Fruit fly (Drosophila melanogaster) whole organism, embryonic: Measurements from ENCODE around the gene CG10660.

Experiments
- Aef1 ChIP-seq: fragments of 200-800 bp; sonication (Bioruptor generic); IDR thresholded peaks from 3 replicates; pipeline ENCODE4 v1.3.6; 2022; ENCODE audit warnings: missing biosample characterization, missing genetic modification characterization
- CG11247 ChIP-seq: fragments of 200-800 bp; sonication (Bioruptor generic); IDR thresholded peaks from 2 replicates; pipeline ENCODE4 v1.3.6; 2022; ENCODE audit warnings: missing biosample characterization, missing genetic modification characterization
- CG15073 ChIP-seq: fragments of 200-800 bp; sonication (Bioruptor generic); optimal IDR thresholded peaks from 2 replicates; lab custom pipeline; 2016; ENCODE audit warnings: missing biosample characterization, missing genetic modification characterization
- CG1602 ChIP-seq: fragments of 200-800 bp; sonication (Bioruptor generic); optimal IDR thresholded peaks from 3 replicates; lab custom pipeline; 2016; ENCODE audit warnings: missing biosample characterization, missing genetic modification characterization
- CG1603 ChIP-seq: fragments of 200-800 bp; sonication (Bioruptor generic); optimal IDR thresholded peaks from 2 replicates; lab custom pipeline; 2019; ENCODE audit warnings: missing biosample characterization, mild to moderate bottlenecking, missing genetic modification characterization, moderate library complexity
- CG18619 ChIP-seq: fragments of 200-800 bp; sonication (Bioruptor generic); optimal IDR thresholded peaks from 3 replicates; lab custom pipeline; 2017; ENCODE audit warnings: missing biosample characterization, mild to moderate bottlenecking, missing genetic modification characterization
- CG2202 ChIP-seq: fragments of 200-800 bp; sonication (Bioruptor generic); optimal IDR thresholded peaks from 2 replicates; lab custom pipeline; 2018; ENCODE audit warnings: missing biosample characterization, mild to moderate bottlenecking, missing genetic modification characterization
- CG30020 ChIP-seq: fragments of 200-800 bp; optimal IDR thresholded peaks from 2 replicates; lab custom pipeline; 2019; ENCODE audit warnings: missing biosample characterization, mild to moderate bottlenecking, missing genetic modification characterization, moderate library complexity
- CG3065 ChIP-seq: fragments of 200-800 bp; sonication (Bioruptor generic); optimal IDR thresholded peaks from 2 replicates; lab custom pipeline; 2016; ENCODE audit warnings: missing biosample characterization, missing genetic modification characterization
- CG3995 ChIP-seq: fragments of 200-800 bp; sonication (Bioruptor generic); optimal IDR thresholded peaks from 3 replicates; lab custom pipeline; 2016; ENCODE audit warnings: missing biosample characterization, missing genetic modification characterization
- CG6175 ChIP-seq: fragments of 200-800 bp; sonication (Bioruptor generic); IDR thresholded peaks from 3 replicates; pipeline ENCODE4 v1.3.6; 2022; ENCODE audit warnings: missing biosample characterization, missing genetic modification characterization
- CG8281 ChIP-seq: fragments of 200-800 bp; sonication (Bioruptor generic); optimal IDR thresholded peaks from 2 replicates; lab custom pipeline; 2018; ENCODE audit warnings: missing biosample characterization, mild to moderate bottlenecking, missing genetic modification characterization, moderate library complexity
- CG8944 ChIP-seq: fragments of 200-800 bp; sonication (Bioruptor generic); optimal IDR thresholded peaks from 3 replicates; lab custom pipeline; 2016; ENCODE audit warnings: missing biosample characterization, missing genetic modification characterization
- CG9437 ChIP-seq: fragments of 200-800 bp; sonication (Bioruptor generic); optimal IDR thresholded peaks from 2 replicates; lab custom pipeline; 2018; ENCODE audit warnings: missing biosample characterization, mild to moderate bottlenecking, missing genetic modification characterization
- D ChIP-seq, 2 experiments: fragments of 200-800 bp in 1 of 2; fragments of >200 bp in 1 of 2; sonication (Bioruptor generic) in 1 of 2; optimal IDR thresholded peaks; 2 replicates in 1 of 2; 3 replicates in 1 of 2; lab custom pipeline; 2017; ENCODE audit warnings: mild to moderate bottlenecking in 1 of 2, missing biosample characterization in 1 of 2, missing genetic modification characterization in 1 of 2, missing genetic modification reagents in 1 of 2
- Doc2 ChIP-seq: fragments of 200-800 bp; sonication (Bioruptor generic); IDR thresholded peaks from 2 replicates; pipeline ENCODE4 v1.3.6; 2022; ENCODE audit warnings: missing biosample characterization, missing genetic modification characterization
- Doc3 ChIP-seq: fragments of 200-800 bp; sonication (Bioruptor generic); IDR thresholded peaks from 3 replicates; pipeline ENCODE4 v1.3.6; 2022; ENCODE audit warnings: missing biosample characterization, missing genetic modification characterization; ENCODE audit not compliant: partially characterized antibody
- Dp ChIP-seq: fragments of 200-800 bp; sonication (Bioruptor generic); optimal IDR thresholded peaks from 2 replicates; lab custom pipeline; 2018; ENCODE audit warnings: missing biosample characterization, mild to moderate bottlenecking, missing genetic modification characterization, moderate library complexity
- Meics ChIP-seq: fragments of 200-800 bp; sonication (Bioruptor generic); optimal IDR thresholded peaks from 2 replicates; lab custom pipeline; 2017; ENCODE audit warnings: missing biosample characterization, mild to moderate bottlenecking, missing genetic modification characterization
- NK7.1 ChIP-seq: fragments of 200-800 bp; sonication (Bioruptor generic); optimal IDR thresholded peaks from 3 replicates; lab custom pipeline; 2016; ENCODE audit warnings: missing biosample characterization, missing genetic modification characterization
- Optix ChIP-seq: fragments of 200-800 bp; sonication (Bioruptor generic); IDR thresholded peaks from 3 replicates; pipeline ENCODE4 v1.3.6; 2022; ENCODE audit warnings: missing biosample characterization, missing genetic modification characterization
- Tbp ChIP-seq: fragments of >200 bp; optimal IDR thresholded peaks from 2 replicates; lab custom pipeline; 2018; ENCODE audit warnings: missing biosample characterization, missing genetic modification characterization
- abd-A ChIP-seq: fragments of 200-800 bp; sonication (Bioruptor generic); optimal IDR thresholded peaks from 3 replicates; lab custom pipeline; 2019; ENCODE audit warnings: missing biosample characterization, mild to moderate bottlenecking, missing genetic modification characterization, moderate library complexity
- ato ChIP-seq: fragments of 200-800 bp; sonication (Bioruptor generic); IDR thresholded peaks from 2 replicates; pipeline ENCODE4 v1.3.6; 2022; ENCODE audit warnings: missing biosample characterization, missing genetic modification characterization; ENCODE audit not compliant: partially characterized antibody
- az2 ChIP-seq: fragments of 200-800 bp; sonication (Bioruptor generic); optimal IDR thresholded peaks from 3 replicates; lab custom pipeline; 2016; ENCODE audit warnings: missing biosample characterization, missing genetic modification characterization
- caup ChIP-seq: fragments of 200-800 bp; sonication (Bioruptor generic); optimal IDR thresholded peaks from 3 replicates; lab custom pipeline; 2017; ENCODE audit warnings: missing biosample characterization, mild to moderate bottlenecking, missing genetic modification characterization, moderate library complexity; ENCODE audit not compliant: severe bottlenecking
- cg ChIP-seq: fragments of 200-800 bp; sonication (Bioruptor generic); optimal IDR thresholded peaks from 3 replicates; lab custom pipeline; 2019; ENCODE audit warnings: missing biosample characterization, mild to moderate bottlenecking, missing genetic modification characterization, moderate library complexity
- chinmo ChIP-seq: fragments of 200-800 bp; sonication (Bioruptor generic); IDR thresholded peaks from 4 replicates; pipeline ENCODE4 v1.3.6; 2022; ENCODE audit warnings: missing biosample characterization, missing genetic modification characterization; ENCODE audit not compliant: partially characterized antibody
- gce ChIP-seq: fragments of 200-800 bp; sonication (Bioruptor generic); IDR thresholded peaks from 3 replicates; pipeline ENCODE4 v1.3.6; 2022; ENCODE audit warnings: missing biosample characterization, missing genetic modification characterization
- hbn ChIP-seq: fragments of 200-800 bp; sonication (Bioruptor generic); IDR thresholded peaks from 2 replicates; pipeline ENCODE4 v1.3.6; 2022; ENCODE audit warnings: missing biosample characterization, missing genetic modification characterization; ENCODE audit not compliant: partially characterized antibody
- klu ChIP-seq: fragments of 200-800 bp; sonication (Bioruptor generic); IDR thresholded peaks from 2 replicates; pipeline ENCODE4 v1.3.6; 2022; ENCODE audit warnings: missing biosample characterization, missing genetic modification characterization
- knrl ChIP-seq: fragments of 200-800 bp; sonication (Bioruptor generic); IDR thresholded peaks from 3 replicates; pipeline ENCODE4 v1.3.6; 2022; ENCODE audit warnings: missing biosample characterization, missing genetic modification characterization; ENCODE audit not compliant: partially characterized antibody
- luna ChIP-seq: fragments of 200-800 bp; sonication (Bioruptor generic); optimal IDR thresholded peaks from 2 replicates; lab custom pipeline; 2016; ENCODE audit warnings: missing biosample characterization, missing genetic modification characterization
- mam ChIP-seq: fragments of 200-800 bp; sonication (Bioruptor generic); optimal IDR thresholded peaks from 3 replicates; lab custom pipeline; 2016; ENCODE audit warnings: missing biosample characterization, missing genetic modification characterization
- nerfin-1 ChIP-seq: fragments of 200-800 bp; sonication (Bioruptor generic); optimal IDR thresholded peaks from 3 replicates; lab custom pipeline; 2019; ENCODE audit warnings: missing biosample characterization, mild to moderate bottlenecking, missing genetic modification characterization, moderate library complexity
- prd ChIP-seq, 3 experiments: fragments of >200 bp in 2 of 3; fragments of 200-800 bp in 1 of 3; sonication (Bioruptor generic) in 1 of 3; optimal IDR thresholded peaks in 2 of 3; IDR thresholded peaks in 1 of 3; 2 replicates in 2 of 3; 3 replicates in 1 of 3; pipeline versions ENCODE4 v1.3.6 to Lab custom; 2017 to 2022; ENCODE audit warnings: missing biosample characterization in 1 of 3, missing genetic modification characterization in 1 of 3
- pum ChIP-seq: fragments of 200-800 bp; sonication (Bioruptor generic); optimal IDR thresholded peaks from 2 replicates; lab custom pipeline; 2016; ENCODE audit warnings: missing biosample characterization, missing genetic modification characterization
- ranshi ChIP-seq: fragments of 200-800 bp; sonication (Bioruptor generic); IDR thresholded peaks from 2 replicates; pipeline ENCODE4 v1.3.6; 2022; ENCODE audit warnings: missing biosample characterization, missing genetic modification characterization
- salm ChIP-seq: fragments of 200-800 bp; sonication (Bioruptor generic); optimal IDR thresholded peaks from 2 replicates; lab custom pipeline; 2018; ENCODE audit warnings: missing biosample characterization, mild to moderate bottlenecking, missing genetic modification characterization
- sens ChIP-seq: fragments of 200-800 bp; sonication (Bioruptor generic); peaks from one replicate; lab custom pipeline; 2016; ENCODE audit warnings: missing biosample characterization, missing genetic modification characterization
- seq ChIP-seq: fragments of 200-800 bp; sonication (Bioruptor generic); IDR thresholded peaks from 2 replicates; pipeline ENCODE4 v1.3.6; 2022; ENCODE audit warnings: missing biosample characterization, missing genetic modification characterization
- slbo ChIP-seq: fragments of 200-800 bp; sonication (Bioruptor generic); IDR thresholded peaks from 2 replicates; pipeline ENCODE4 v1.3.6; 2022; ENCODE audit warnings: missing biosample characterization, missing genetic modification characterization
- slou ChIP-seq: fragments of 200-800 bp; sonication (Bioruptor generic); optimal IDR thresholded peaks from 3 replicates; lab custom pipeline; 2016; ENCODE audit warnings: missing biosample characterization, missing genetic modification characterization
- sna ChIP-seq: fragments of 200-800 bp; sonication (Bioruptor generic); IDR thresholded peaks from 2 replicates; pipeline ENCODE4 v1.3.6; 2022; ENCODE audit warnings: missing biosample characterization, missing genetic modification characterization; ENCODE audit not compliant: partially characterized antibody
- tap ChIP-seq: fragments of 200-800 bp; optimal IDR thresholded peaks from 3 replicates; lab custom pipeline; 2019; ENCODE audit warnings: missing biosample characterization, mild to moderate bottlenecking, missing genetic modification characterization, moderate library complexity
- tna ChIP-seq: fragments of 200-800 bp; sonication (Bioruptor generic); IDR thresholded peaks from 2 replicates; pipeline ENCODE4 v1.3.6; 2022; ENCODE audit warnings: missing biosample characterization, missing genetic modification characterization; ENCODE audit not compliant: partially characterized antibody
- vfl ChIP-seq: fragments of 200-800 bp; sonication (Bioruptor generic); optimal IDR thresholded peaks from 2 replicates; lab custom pipeline; 2016; ENCODE audit warnings: missing biosample characterization, missing genetic modification characterization
- vnd ChIP-seq: fragments of 200-800 bp; sonication (Bioruptor generic); IDR thresholded peaks from 3 replicates; pipeline ENCODE4 v1.3.6; 2022; ENCODE audit warnings: missing biosample characterization, missing genetic modification characterization; ENCODE audit not compliant: partially characterized antibody
- z ChIP-seq: fragments of 200-800 bp; sonication (Bioruptor generic); IDR thresholded peaks from 3 replicates; pipeline ENCODE4 v1.3.6; 2022; ENCODE audit warnings: missing biosample characterization, missing genetic modification characterization
- zf30C ChIP-seq: fragments of 200-800 bp; sonication (Bioruptor generic); optimal IDR thresholded peaks from 3 replicates; lab custom pipeline; 2018; ENCODE audit warnings: missing biosample characterization, mild to moderate bottlenecking, missing genetic modification characterization

Gene CG10660

DNA sequence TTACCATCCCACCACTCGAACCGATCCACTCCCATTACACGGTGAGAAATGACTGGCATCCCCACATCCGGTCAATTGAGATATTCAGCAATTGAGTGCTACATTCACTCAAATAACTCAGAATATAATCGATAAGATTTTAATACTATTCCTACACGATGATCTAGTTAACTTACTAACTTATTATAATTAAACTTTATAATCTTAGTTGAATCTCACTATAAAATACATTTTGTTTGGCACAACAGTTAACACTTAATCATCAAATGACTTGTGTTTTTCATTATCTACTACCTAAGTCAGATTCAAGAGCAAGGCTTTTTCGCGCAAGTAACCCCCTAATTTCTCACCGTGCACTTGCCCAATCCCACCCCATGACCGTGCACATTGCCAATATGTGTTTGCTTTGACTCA, 4.8 kb upstream of the CG10660 start (continued):
- TF ChIP-seq CG6175 (GFP tag; lab: Robert Waterston, UW) (no peak), klu (GFP tag; lab: Robert Waterston, UW) (no peak), caup (peak; percentile 11), CG3065 (no peak), slbo (GFP tag; lab: Robert Waterston, UW) (0 out of 2 replicates have a peak, but pooled peaks have one; percentile 19), tap (tag; lab: Kevin White, UChicago) (peak; percentile 46), mam (peak; percentile 8), Aef1 (GFP tag; lab: Robert Waterston, UW) (no peak), hbn (GFP tag; lab: Robert Waterston, UW) (no peak), CG1602 (no peak), Optix (GFP tag; lab: Robert Waterston, UW) (no peak), CG8281 (tag; lab: Kevin White, UChicago) (no peak), vnd (GFP tag; lab: Robert Waterston, UW) (no peak), CG8944 (GFP tag; lab: Kevin White, UChicago) (no peak), Doc3 (GFP tag; lab: Robert Waterston, UW) (no peak), sens (GFP tag; lab: Kevin White, UChicago) (peak; percentile 65), nerfin-1 (tag; lab: Kevin White, UChicago) (peak; percentile 35), salm (tag; lab: Kevin White, UChicago) (no peak), pum (GFP tag; lab: Kevin White, UChicago) (no peak), prd (optimal IDR thresholded peaks at IDR 0.05; lab: Kevin White, UChicago) (no peak), prd (GFP tag; IDR thresholded peaks at IDR 0.05; lab: Robert Waterston, UW) (peak; percentile 37; the same call in 1 of the 3 replicates), z (GFP tag; lab: Robert Waterston, UW) (peak; percentile 90), abd-A (tag; lab: Kevin White, UChicago) (no peak), CG15073 (GFP tag; lab: Kevin White, UChicago) (no peak), luna (GFP tag; lab: Kevin White, UChicago) (no peak), az2 (GFP tag; lab: Kevin White, UChicago) (peak; percentile 35), ato (GFP tag; lab: Robert Waterston, UW) (no peak), D (optimal IDR thresholded peaks at IDR 0.05; lab: Kevin White, UChicago) (no peak), D (GFP tag; optimal IDR thresholded peaks at IDR 0.05; lab: Kevin White, UChicago) (peak; percentile 40), ranshi (GFP tag; lab: Robert Waterston, UW) (no peak), NK7.1 (GFP tag; lab: Kevin White, UChicago) (no peak), CG9437 (peak; percentile 39), knrl (GFP tag; lab: Robert Waterston, UW) (no peak), chinmo (GFP tag; lab: Robert Waterston, UW) (no peak), Tbp (no peak), CG11247 (GFP tag; lab: Robert Waterston, UW) (no peak), tna (GFP tag; lab: Robert Waterston, UW) (no peak), seq (GFP tag; lab: Robert Waterston, UW) (no peak), sna (GFP tag; lab: Robert Waterston, UW) (no peak), CG18619 (peak; percentile 16), zf30C (GFP tag; lab: Kevin White, UChicago) (peak; percentile 47), Meics (GFP tag; lab: Kevin White, UChicago) (peak; percentile 53), Doc2 (no peak), CG3995 (GFP tag; lab: Kevin White, UChicago) (no peak), Dp (GFP tag; lab: Kevin White, UChicago) (no peak), vfl (no peak), gce (GFP tag; lab: Robert Waterston, UW) (no peak), CG1603 (tag; lab: Kevin White, UChicago) (peak; percentile 18), cg (GFP tag; lab: Kevin White, UChicago) (no peak), CG30020 (tag; lab: Kevin White, UChicago) (no peak), CG2202 (tag; lab: Kevin White, UChicago) (no peak), slou (GFP tag; lab: Kevin White, UChicago) (no peak)
